Worm (Caenorhabditis elegans) whole organism, L3 larva: ENCODE measurements around the gene sru-6.

Experiments used
- R02D3.7 ChIP-seq: fragments of 150-350 bp; optimal IDR thresholded peaks from 2 replicates; lab custom pipeline; 2014; ENCODE audit warnings: missing biosample characterization, missing genetic modification characterization
- ZK546.5 ChIP-seq: sonication (generic microtip); optimal IDR thresholded peaks from 2 replicates; lab custom pipeline; 2017; ENCODE audit warnings: missing biosample characterization, missing genetic modification characterization
- aly-2 ChIP-seq: fragments of 150-350 bp; optimal IDR thresholded peaks from 2 replicates; lab custom pipeline; 2014; ENCODE audit warnings: missing biosample characterization, missing genetic modification characterization
- ceh-16 ChIP-seq: sonication (generic microtip); optimal IDR thresholded peaks from 2 replicates; lab custom pipeline; 2017; ENCODE audit warnings: missing biosample characterization, missing genetic modification characterization
- ceh-28 ChIP-seq: fragments of 150-350 bp; optimal IDR thresholded peaks from 2 replicates; lab custom pipeline; 2014; ENCODE audit warnings: missing biosample characterization, missing genetic modification reagents, missing genetic modification characterization
- ceh-82 ChIP-seq: fragments of 150-350 bp; optimal IDR thresholded peaks from 2 replicates; lab custom pipeline; 2014; ENCODE audit warnings: missing biosample characterization, missing genetic modification characterization
- ceh-9 ChIP-seq: sonication (generic microtip); optimal IDR thresholded peaks from 2 replicates; lab custom pipeline; 2018; ENCODE audit warnings: missing biosample characterization, missing genetic modification characterization
- egl-27 ChIP-seq: sonication (generic microtip); optimal IDR thresholded peaks from 4 replicates; lab custom pipeline; 2017; ENCODE audit warnings: missing biosample characterization, missing genetic modification reagents, missing genetic modification characterization
- elt-2 ChIP-seq: sonication (generic microtip); optimal IDR thresholded peaks from 2 replicates; lab custom pipeline; 2016; ENCODE audit warnings: missing genetic modification reagents, mild to moderate bottlenecking, missing genetic modification characterization, missing compliant biosample characterization
- fkh-10 ChIP-seq: sonication (generic microtip); optimal IDR thresholded peaks from 2 replicates; lab custom pipeline; 2017; ENCODE audit warnings: missing biosample characterization, missing genetic modification reagents, missing genetic modification characterization
- fkh-2 ChIP-seq: fragments of 150-350 bp; optimal IDR thresholded peaks from 2 replicates; lab custom pipeline; 2014; ENCODE audit warnings: missing biosample characterization, missing genetic modification reagents, missing genetic modification characterization
- fos-1 ChIP-seq: fragments of 150-350 bp; optimal IDR thresholded peaks from 2 replicates; lab custom pipeline; 2014; ENCODE audit warnings: missing biosample characterization, missing genetic modification characterization
- jun-1 ChIP-seq: fragments of 150-350 bp; optimal IDR thresholded peaks from 2 replicates; lab custom pipeline; 2014; ENCODE audit warnings: missing biosample characterization, missing genetic modification reagents, missing genetic modification characterization
- lin-39 ChIP-seq: fragments of 150-350 bp; optimal IDR thresholded peaks from 2 replicates; lab custom pipeline; 2018; ENCODE audit warnings: missing biosample characterization, missing genetic modification reagents, missing genetic modification characterization
- mdl-1 ChIP-seq: fragments of 150-350 bp; optimal IDR thresholded peaks from 2 replicates; lab custom pipeline; 2014; ENCODE audit warnings: missing biosample characterization, missing genetic modification characterization
- mml-1 ChIP-seq: fragments of 150-350 bp; sonication (generic microtip); optimal IDR thresholded peaks from 3 replicates; lab custom pipeline; 2014; ENCODE audit warnings: missing biosample characterization, missing genetic modification characterization
- nhr-11 ChIP-seq: fragments of 150-350 bp; optimal IDR thresholded peaks from 2 replicates; lab custom pipeline; 2014; ENCODE audit warnings: missing biosample characterization, missing genetic modification characterization
- nhr-12 ChIP-seq: fragments of 150-350 bp; optimal IDR thresholded peaks from 2 replicates; lab custom pipeline; 2014; ENCODE audit warnings: missing biosample characterization, missing genetic modification characterization
- nhr-23 ChIP-seq: fragments of 150-350 bp; optimal IDR thresholded peaks from 2 replicates; lab custom pipeline; 2014; ENCODE audit warnings: missing biosample characterization, missing genetic modification reagents, missing genetic modification characterization
- nhr-25 ChIP-seq: sonication (generic microtip); optimal IDR thresholded peaks from 2 replicates; lab custom pipeline; 2017; ENCODE audit warnings: missing biosample characterization, missing genetic modification characterization
- nhr-28 ChIP-seq: fragments of 150-350 bp; optimal IDR thresholded peaks from 2 replicates; lab custom pipeline; 2014; ENCODE audit warnings: missing biosample characterization, missing genetic modification characterization
- nhr-43 ChIP-seq: sonication (generic microtip); optimal IDR thresholded peaks from 2 replicates; lab custom pipeline; 2016; ENCODE audit warnings: mild to moderate bottlenecking, missing genetic modification characterization, missing compliant biosample characterization; ENCODE audit not compliant: poor library complexity, severe bottlenecking
- nhr-67 ChIP-seq: fragments of 150-350 bp; optimal IDR thresholded peaks from 2 replicates; lab custom pipeline; 2014; ENCODE audit warnings: missing biosample characterization, missing genetic modification characterization
- nhr-76 ChIP-seq: fragments of 150-350 bp; sonication (generic microtip); optimal IDR thresholded peaks from 5 replicates; lab custom pipeline; 2014; ENCODE audit warnings: missing biosample characterization, missing genetic modification characterization
- pha-4 ChIP-seq: fragments of 150-350 bp; optimal IDR thresholded peaks from 2 replicates; lab custom pipeline; 2014; ENCODE audit warnings: missing biosample characterization, missing genetic modification reagents, missing genetic modification characterization
- pqm-1 ChIP-seq: fragments of 150-350 bp; optimal IDR thresholded peaks from 2 replicates; lab custom pipeline; 2017; ENCODE audit warnings: missing biosample characterization, missing genetic modification characterization, inconsistent platforms
- sea-2 ChIP-seq: fragments of 150-350 bp; sonication (generic microtip); optimal IDR thresholded peaks from 4 replicates; lab custom pipeline; 2014; ENCODE audit warnings: missing biosample characterization, missing genetic modification reagents, missing genetic modification characterization
- skn-1 ChIP-seq: fragments of 150-350 bp; optimal IDR thresholded peaks from 2 replicates; lab custom pipeline; 2014; ENCODE audit warnings: missing biosample characterization, missing genetic modification characterization
- snpc-4 ChIP-seq: fragments of 150-350 bp; optimal IDR thresholded peaks from 2 replicates; lab custom pipeline; 2014; ENCODE audit warnings: missing biosample characterization, missing genetic modification characterization
- tbx-2 ChIP-seq: sonication (generic microtip); optimal IDR thresholded peaks from 2 replicates; lab custom pipeline; 2016; ENCODE audit warnings: mild to moderate bottlenecking, missing genetic modification characterization, missing compliant biosample characterization
- unc-62 ChIP-seq: fragments of 150-350 bp; sonication (generic microtip); optimal IDR thresholded peaks from 4 replicates; lab custom pipeline; 2014; ENCODE audit warnings: missing biosample characterization, missing genetic modification reagents, missing genetic modification characterization

sru-6 gene

ce11 chrIV:9480936-9481335, 9.5 kb upstream of the sru-6 start, which contains the start of gene cng-3:
Gene cng-3, minus strand, starts transcription at chrIV:9481037.
- no peak for TF ChIP-seq pha-4
- TF ChIP-seq fkh-2 (tag; lab: Kevin White, UChicago) = no peak

ce11 chrIV:9485040-9485439, 5.4 kb upstream of the sru-6 start, which contains the start of gene gadr-2:
Gene gadr-2, minus strand, starts transcription at chrIV:9485140.
- TF ChIP-seq R02D3.7 (tag; lab: Kevin White, UChicago) (no peak), unc-62 (no peak), pha-4 (no peak), ceh-16 (no peak), ceh-82 (tag; lab: Kevin White, UChicago) (no peak), lin-39 (tag; lab: Kevin White, UChicago) (no peak), nhr-25 (tag; lab: Kevin White, UChicago) (no peak), skn-1 (tag; lab: Kevin White, UChicago) (no peak), nhr-43 (tag; lab: Kevin White, UChicago) (no peak), fos-1 (no peak), nhr-76 (tag; lab: Kevin White, UChicago) (no peak)

- TF ChIP-seq nhr-28 (tag; lab: Kevin White, UChicago) (no peak), nhr-76 (tag; lab: Kevin White, UChicago) (no peak), ZK546.5 (tag; lab: Kevin White, UChicago) (no peak), snpc-4 (tag; lab: Kevin White, UChicago) (no peak), nhr-43 (tag; lab: Kevin White, UChicago) (no peak), nhr-25 (tag; lab: Kevin White, UChicago) (no peak), sea-2 (GFP tag; lab: Kevin White, UChicago) (no peak), pqm-1 (tag; lab: Kevin White, UChicago) (no peak), ceh-28 (no peak), fkh-10 (no peak), nhr-23 (tag; lab: Kevin White, UChicago) (no peak), nhr-12 (no peak), nhr-67 (tag; lab: Kevin White, UChicago) (no peak)
Measured at ce11 chrIV:9485972-9486371, 4.4 kb upstream of the sru-6 start, which contains the start of gene sru-2. Gene sru-2, plus strand, starts transcription at chrIV:9486272.

- TF ChIP-seq nhr-67 (tag; lab: Kevin White, UChicago) = no peak
- TF ChIP-seq fos-1 = no peak
- no peak for TF ChIP-seq aly-2 (tag; lab: Kevin White, UChicago)
- TF ChIP-seq ceh-9 (tag; lab: Kevin White, UChicago) = no peak
Measured at ce11 chrIV:9486779-9487178, 3.6 kb upstream of the sru-6 start.

- no peak for TF ChIP-seq nhr-23 (tag; lab: Kevin White, UChicago)
- TF ChIP-seq mdl-1 = no peak
- TF ChIP-seq elt-2 (tag; lab: Kevin White, UChicago) = no peak
- no peak for TF ChIP-seq tbx-2 (tag; lab: Kevin White, UChicago)
- TF ChIP-seq nhr-28 (tag; lab: Kevin White, UChicago) = no peak
- no peak for TF ChIP-seq fos-1
- TF ChIP-seq nhr-43 (tag; lab: Kevin White, UChicago) = no peak
- TF ChIP-seq nhr-11 (tag; lab: Kevin White, UChicago) = no peak
- TF ChIP-seq lin-39 (tag; lab: Kevin White, UChicago) = no peak
- TF ChIP-seq aly-2 (tag; lab: Kevin White, UChicago) = no peak
Measured at ce11 chrIV:9488315-9488714, 2.1 kb upstream of the sru-6 start, which contains the start of gene sru-1. Gene sru-1, plus strand, starts transcription at chrIV:9488615.

ce11 chrIV:9496306-9496705, 5.9 kb downstream of the sru-6 start, which contains the start of gene sru-3:
Gene sru-3, plus strand, starts transcription at chrIV:9496606.
- TF ChIP-seq fos-1 = no peak
- TF ChIP-seq nhr-28 (tag; lab: Kevin White, UChicago) = no peak
- no peak for TF ChIP-seq nhr-76 (tag; lab: Kevin White, UChicago)
- TF ChIP-seq egl-27 (tag; lab: Kevin White, UChicago) = no peak
- TF ChIP-seq mml-1 (tag; lab: Kevin White, UChicago) = no peak
- TF ChIP-seq mdl-1 = no peak
- TF ChIP-seq nhr-25 (tag; lab: Kevin White, UChicago) = no peak
- no peak for TF ChIP-seq ZK546.5 (tag; lab: Kevin White, UChicago)
- no peak for TF ChIP-seq fkh-10
- no peak for TF ChIP-seq jun-1 (tag; lab: Kevin White, UChicago)
